Worm (Caenorhabditis elegans) whole organism, mixed stage, embryonic: ENCODE results near the gene droe-8.
"Not testable (repeated sequence)": the region's sequence is repeated elsewhere in the genome, so short reads cannot be mapped to it uniquely, and the experiment has no call there.

Experiments
- M03D4.4 ChIP-seq: sonication (generic microtip); optimal IDR thresholded peaks from 2 replicates; lab custom pipeline; 2017; ENCODE audit warnings: mild to moderate bottlenecking, missing genetic modification characterization, missing compliant biosample characterization
- bed-3 ChIP-seq: fragments of 200-800 bp; sonication (Bioruptor generic); optimal IDR thresholded peaks from 3 replicates; lab custom pipeline; 2018; ENCODE audit warnings: mild to moderate bottlenecking, missing genetic modification characterization, moderate library complexity, missing compliant biosample characterization
- blmp-1 ChIP-seq: fragments of 150-350 bp; optimal IDR thresholded peaks from 2 replicates; lab custom pipeline; 2014; ENCODE audit warnings: missing biosample characterization, missing genetic modification characterization
- ceh-39 ChIP-seq: fragments of 150-350 bp; optimal IDR thresholded peaks from 2 replicates; lab custom pipeline; 2014; ENCODE audit warnings: missing biosample characterization, missing genetic modification characterization
- ceh-83 ChIP-seq: fragments of 200-800 bp; sonication (Bioruptor generic); optimal IDR thresholded peaks from 2 replicates; lab custom pipeline; 2018; ENCODE audit warnings: mild to moderate bottlenecking, missing genetic modification characterization, missing compliant biosample characterization
- ces-1 ChIP-seq: fragments of 150-350 bp; optimal IDR thresholded peaks from 2 replicates; lab custom pipeline; 2014; ENCODE audit warnings: missing biosample characterization, missing genetic modification reagents, missing genetic modification characterization
- cnd-1 ChIP-seq: fragments of 200-800 bp; sonication (Bioruptor generic); optimal IDR thresholded peaks from 2 replicates; lab custom pipeline; 2018; ENCODE audit warnings: mild to moderate bottlenecking, missing genetic modification characterization, missing compliant biosample characterization
- drap-1 ChIP-seq: fragments of 200-800 bp; sonication (Bioruptor generic); optimal IDR thresholded peaks from 3 replicates; lab custom pipeline; 2018; ENCODE audit warnings: mild to moderate bottlenecking, missing genetic modification characterization, missing compliant biosample characterization
- elt-1 ChIP-seq: sonication (generic microtip); optimal IDR thresholded peaks from 2 replicates; lab custom pipeline; 2017; ENCODE audit warnings: missing genetic modification characterization, mild to moderate bottlenecking, missing compliant biosample characterization, antibody characterized with exemption, moderate library complexity, borderline replicate concordance; ENCODE audit not compliant: insufficient read depth
- elt-3 ChIP-seq: fragments of 150-350 bp; optimal IDR thresholded peaks from 2 replicates; lab custom pipeline; 2014; ENCODE audit warnings: missing biosample characterization, missing genetic modification characterization
- flh-1 ChIP-seq: fragments of 200-800 bp; sonication (Bioruptor generic); optimal IDR thresholded peaks from 2 replicates; lab custom pipeline; 2018; ENCODE audit warnings: mild to moderate bottlenecking, missing genetic modification characterization, moderate library complexity, missing compliant biosample characterization
- ham-2 ChIP-seq: fragments of 200-800 bp; sonication (Bioruptor generic); optimal IDR thresholded peaks from 2 replicates; lab custom pipeline; 2018; ENCODE audit warnings: mild to moderate bottlenecking, missing genetic modification characterization, missing compliant biosample characterization
- lin-13 ChIP-seq: fragments of 150-350 bp; optimal IDR thresholded peaks from 2 replicates; lab custom pipeline; 2014; ENCODE audit warnings: missing biosample characterization, missing genetic modification characterization
- lsy-2 ChIP-seq: fragments of 150-350 bp; optimal IDR thresholded peaks from 2 replicates; lab custom pipeline; 2014; ENCODE audit warnings: missing biosample characterization, missing genetic modification characterization
- mab-5 ChIP-seq: fragments of 150-350 bp; optimal IDR thresholded peaks from 2 replicates; lab custom pipeline; 2014; ENCODE audit warnings: missing biosample characterization, missing genetic modification characterization
- mep-1 ChIP-seq: fragments of 150-350 bp; optimal IDR thresholded peaks from 2 replicates; lab custom pipeline; 2017; ENCODE audit warnings: missing biosample characterization, missing genetic modification reagents, missing genetic modification characterization, inconsistent platforms
- mls-2 ChIP-seq: sonication (generic microtip); optimal IDR thresholded peaks from 2 replicates; lab custom pipeline; 2016; ENCODE audit warnings: mild to moderate bottlenecking, missing genetic modification characterization, moderate library complexity, missing compliant biosample characterization
- nhr-12 ChIP-seq: fragments of 150-350 bp; optimal IDR thresholded peaks from 2 replicates; lab custom pipeline; 2014; ENCODE audit warnings: missing biosample characterization, missing genetic modification characterization
- nhr-2 ChIP-seq: fragments of 150-350 bp; optimal IDR thresholded peaks from 2 replicates; lab custom pipeline; 2014; ENCODE audit warnings: missing biosample characterization, missing genetic modification characterization
- nhr-237 ChIP-seq: fragments of 150-350 bp; optimal IDR thresholded peaks from 2 replicates; lab custom pipeline; 2014; ENCODE audit warnings: missing biosample characterization, missing genetic modification characterization
- nhr-28 ChIP-seq: fragments of 150-350 bp; optimal IDR thresholded peaks from 2 replicates; lab custom pipeline; 2014; ENCODE audit warnings: missing biosample characterization, missing genetic modification characterization
- pha-4 ChIP-seq: fragments of 150-350 bp; optimal IDR thresholded peaks from 2 replicates; lab custom pipeline; 2018; ENCODE audit warnings: missing biosample characterization, missing genetic modification reagents, missing genetic modification characterization
- sem-2 ChIP-seq: fragments of 200-800 bp; sonication (Bioruptor generic); optimal IDR thresholded peaks from 2 replicates; lab custom pipeline; 2018; ENCODE audit warnings: mild to moderate bottlenecking, missing genetic modification characterization, missing compliant biosample characterization
- sptf-1 ChIP-seq: sonication (generic microtip); optimal IDR thresholded peaks from 2 replicates; lab custom pipeline; 2017; ENCODE audit warnings: mild to moderate bottlenecking, missing genetic modification characterization, moderate library complexity, missing compliant biosample characterization
- tbx-8 ChIP-seq: fragments of 200-800 bp; sonication (Bioruptor generic); optimal IDR thresholded peaks from 2 replicates; lab custom pipeline; 2018; ENCODE audit warnings: mild to moderate bottlenecking, missing genetic modification characterization, moderate library complexity, missing compliant biosample characterization
- unc-120 ChIP-seq: sonication (generic microtip); optimal IDR thresholded peaks from 2 replicates; lab custom pipeline; 2017; ENCODE audit warnings: missing genetic modification characterization, missing compliant biosample characterization; ENCODE audit not compliant: poor library complexity, severe bottlenecking
- unc-39 ChIP-seq: fragments of 150-350 bp; optimal IDR thresholded peaks from 2 replicates; lab custom pipeline; 2014; ENCODE audit warnings: missing biosample characterization, missing genetic modification characterization
- unc-62 ChIP-seq: fragments of 150-350 bp; optimal IDR thresholded peaks from 2 replicates; lab custom pipeline; 2014; ENCODE audit warnings: missing biosample characterization, missing genetic modification reagents, missing genetic modification characterization
- zip-8 ChIP-seq: fragments of 150-350 bp; optimal IDR thresholded peaks from 2 replicates; lab custom pipeline; 2014; ENCODE audit warnings: missing biosample characterization, missing genetic modification characterization
- ztf-11 ChIP-seq: fragments of 150-350 bp; optimal IDR thresholded peaks from 2 replicates; lab custom pipeline; 2014; ENCODE audit warnings: missing biosample characterization, missing genetic modification characterization

droe-8 gene

DNA sequence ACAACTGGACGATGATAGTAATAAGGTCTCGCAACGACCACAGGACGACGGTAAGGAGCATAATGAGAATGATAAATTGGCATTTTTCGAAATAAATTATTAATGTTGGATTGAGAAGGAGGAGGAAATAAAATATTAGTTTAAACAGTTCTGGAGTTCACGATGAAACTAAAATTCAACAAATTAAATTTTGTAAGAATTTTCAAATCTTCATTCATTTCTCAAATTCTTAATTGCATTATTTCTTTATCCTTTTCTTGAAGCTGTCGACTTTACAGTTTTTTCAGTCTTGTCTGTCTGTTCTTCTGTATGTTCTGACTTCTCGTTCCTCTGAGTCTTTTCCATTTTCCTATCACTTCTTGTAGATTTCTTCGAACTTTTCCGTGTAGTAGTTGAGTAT, 39.6 kb upstream of the droe-8 start, which contains the start of gene ZC190.7:
TSS of gene ZC190.7 (minus strand) at position 101 of the 400 bp plus-strand sequence.
- TF ChIP-seq cnd-1 (tag; lab: Kevin White, UChicago) (no peak), mls-2 (tag; lab: Kevin White, UChicago) (no peak), tbx-8 (GFP tag; lab: Kevin White, UChicago) (no peak), nhr-2 (tag; lab: Kevin White, UChicago) (no peak), ceh-39 (tag; lab: Kevin White, UChicago) (no peak), mab-5 (no peak), unc-120 (tag; lab: Kevin White, UChicago) (no peak), M03D4.4 (no peak), ceh-83 (GFP tag; lab: Kevin White, UChicago) (no peak), unc-62 (GFP tag; lab: Kevin White, UChicago) (no peak), bed-3 (GFP tag; lab: Kevin White, UChicago) (no peak), ztf-11 (tag; lab: Kevin White, UChicago) (no peak), zip-8 (no peak)

DNA sequence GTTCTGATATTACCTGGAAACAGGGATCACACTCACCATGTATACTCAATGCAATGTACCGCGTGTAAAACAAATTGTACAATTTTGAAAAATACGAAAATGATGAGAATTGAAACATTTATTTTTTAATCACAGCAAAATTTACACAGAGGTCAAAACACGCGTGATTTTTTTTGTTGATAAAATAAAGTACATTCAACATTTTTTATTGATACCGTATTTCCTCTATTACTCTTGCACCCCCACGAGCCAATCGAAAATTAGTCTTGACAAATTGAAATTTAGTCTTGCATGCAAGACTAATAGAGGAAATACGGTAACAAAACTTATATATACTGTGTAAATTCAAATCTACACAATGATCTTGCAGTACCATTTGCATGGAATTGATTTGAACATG, 38.6 kb upstream of the droe-8 start, which contains the start of gene ZC190.8:
TSS of gene ZC190.8 (minus strand) at position 101 of the 400 bp plus-strand sequence.
- TF ChIP-seq M03D4.4 (no peak), ham-2 (no peak), pha-4 (tag; lab: Kevin White, UChicago) (no peak), flh-1 (GFP tag; lab: Kevin White, UChicago) (no peak), sem-2 (no peak), mls-2 (tag; lab: Kevin White, UChicago) (no peak), ceh-83 (GFP tag; lab: Kevin White, UChicago) (no peak), elt-3 (no peak), nhr-28 (tag; lab: Kevin White, UChicago) (no peak), tbx-8 (GFP tag; lab: Kevin White, UChicago) (no peak), mep-1 (tag; lab: Kevin White, UChicago) (no peak), sptf-1 (tag; lab: Kevin White, UChicago) (no peak), bed-3 (GFP tag; lab: Kevin White, UChicago) (no peak), nhr-2 (tag; lab: Kevin White, UChicago) (no peak), elt-1 (no peak), blmp-1 (tag; lab: Kevin White, UChicago) (no peak), ztf-11 (tag; lab: Kevin White, UChicago) (no peak), ces-1 (GFP tag; lab: Kevin White, UChicago) (no peak)

DNA sequence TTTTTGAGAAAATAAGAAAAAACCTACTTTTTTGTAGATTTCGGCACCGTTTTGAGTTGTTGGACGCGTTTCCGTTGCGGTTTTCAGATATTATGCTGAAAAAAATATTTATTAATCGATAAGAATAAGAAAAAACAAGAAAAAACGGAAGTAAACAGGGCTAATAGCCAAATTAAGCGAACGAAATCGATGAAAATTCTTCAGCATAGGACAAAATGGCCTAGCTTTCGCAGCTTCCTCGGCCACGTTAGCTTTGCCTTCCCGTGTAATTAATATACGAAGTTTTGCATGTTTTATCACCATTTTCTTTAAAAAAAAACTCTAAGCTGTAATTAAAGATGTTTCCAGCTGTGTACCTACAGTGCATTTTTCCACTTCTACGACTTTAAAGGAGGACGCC, 30.1 kb upstream of the droe-8 start, which contains the start of gene ZC190.10:
TSS of gene ZC190.10 (minus strand) at position 101 of the 400 bp plus-strand sequence.
- TF ChIP-seq zip-8; ceh-39 (tag; lab: Kevin White, UChicago); tbx-8 (GFP tag; lab: Kevin White, UChicago): not testable (repeated sequence)

DNA sequence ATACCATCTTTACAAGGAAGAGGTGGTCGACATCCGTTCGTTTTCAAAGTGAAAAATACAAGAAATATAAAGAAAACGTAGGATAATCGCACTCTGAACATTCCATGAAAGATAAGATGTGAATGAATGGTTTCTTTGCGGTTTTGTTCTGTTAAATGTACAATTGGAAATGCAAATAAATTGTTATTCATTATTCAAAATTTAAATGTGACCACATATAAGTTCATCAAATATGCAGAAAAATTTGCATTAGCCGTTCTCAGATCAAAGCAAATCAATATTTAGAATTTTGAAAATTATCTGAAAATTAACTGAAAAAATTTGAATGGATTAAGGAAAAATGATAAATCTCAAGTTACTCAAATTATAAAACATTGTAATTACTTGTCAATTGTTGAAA, 14.4 kb upstream of the droe-8 start, which contains the start of gene ZC178.2:
TSS of gene ZC178.2 (minus strand) at position 101 of the 400 bp plus-strand sequence.
- TF ChIP-seq cnd-1 (tag; lab: Kevin White, UChicago) (no peak), ztf-11 (tag; lab: Kevin White, UChicago) (no peak), lin-13 (no peak), ceh-83 (GFP tag; lab: Kevin White, UChicago) (no peak), mab-5 (no peak), mep-1 (tag; lab: Kevin White, UChicago) (no peak), flh-1 (GFP tag; lab: Kevin White, UChicago) (no peak), elt-3 (no peak), nhr-237 (tag; lab: Kevin White, UChicago) (no peak), ces-1 (GFP tag; lab: Kevin White, UChicago) (no peak), unc-39 (tag; lab: Kevin White, UChicago) (no peak), nhr-12 (tag; lab: Kevin White, UChicago) (no peak), unc-62 (GFP tag; lab: Kevin White, UChicago) (no peak), ham-2 (no peak), sem-2 (no peak), bed-3 (GFP tag; lab: Kevin White, UChicago) (no peak), lsy-2 (tag; lab: Kevin White, UChicago) (no peak), unc-120 (tag; lab: Kevin White, UChicago) (no peak)

DNA sequence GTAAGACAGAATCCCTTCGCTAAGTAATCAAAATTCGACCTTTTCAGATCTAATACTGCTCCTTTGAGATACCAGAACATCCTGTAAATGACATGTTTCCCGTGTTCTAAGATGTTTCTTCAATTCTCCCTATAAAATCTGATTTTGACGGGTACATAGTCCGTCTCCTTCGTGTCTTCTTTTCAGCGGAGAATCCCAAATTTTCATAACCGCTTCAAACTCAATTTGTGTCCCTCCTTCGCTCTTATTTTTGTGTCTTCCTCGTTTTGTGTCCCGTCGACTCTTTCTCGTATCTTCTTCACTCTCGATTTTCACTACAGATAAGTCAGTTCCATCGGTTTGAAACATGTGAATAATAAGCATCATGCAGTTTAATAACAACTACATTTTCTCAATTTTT, 10.2 kb upstream of the droe-8 start, which contains the start of gene glr-5:
TSS of gene glr-5 (plus strand) at position 321 of the 400 bp plus-strand sequence.
- TF ChIP-seq mls-2 (tag; lab: Kevin White, UChicago) = no peak
- TF ChIP-seq drap-1 = no peak
- peak; percentile 86 for TF ChIP-seq ces-1 (GFP tag; lab: Kevin White, UChicago)
- TF ChIP-seq ceh-39 (tag; lab: Kevin White, UChicago) = no peak
- TF ChIP-seq, all 35 proteins: peak for 1
